Worm (Caenorhabditis elegans) whole organism, late embryonic: ENCODE measurements around the gene sra-11.

ENCODE experiments used
- C08G9.2 ChIP-seq: sonication (generic microtip); optimal IDR thresholded peaks from 2 replicates; lab custom pipeline; 2016; ENCODE audit warnings: mild to moderate bottlenecking, missing genetic modification characterization, moderate library complexity, missing compliant biosample characterization
- C38D4.7 ChIP-seq: fragments of 200-800 bp; sonication (Bioruptor generic); optimal IDR thresholded peaks from 2 replicates; lab custom pipeline; 2018; ENCODE audit warnings: mild to moderate bottlenecking, missing genetic modification characterization, moderate library complexity, missing compliant biosample characterization
- F13H6.1 ChIP-seq: sonication (generic microtip); optimal IDR thresholded peaks from 2 replicates; lab custom pipeline; 2016; ENCODE audit warnings: missing genetic modification characterization, missing compliant biosample characterization
- K02D7.2 ChIP-seq: sonication (generic microtip); optimal IDR thresholded peaks from 2 replicates; lab custom pipeline; 2017; ENCODE audit warnings: mild to moderate bottlenecking, missing genetic modification characterization, missing compliant biosample characterization
- K09A11.1 ChIP-seq: sonication (generic microtip); optimal IDR thresholded peaks from 2 replicates; lab custom pipeline; 2017; ENCODE audit warnings: antibody characterized with exemption, mild to moderate bottlenecking, missing genetic modification characterization, missing compliant biosample characterization; ENCODE audit not compliant: insufficient read depth
- ceh-14 ChIP-seq: sonication (generic microtip); optimal IDR thresholded peaks from 2 replicates; lab custom pipeline; 2016; ENCODE audit warnings: missing genotype, missing genetic modification characterization, missing compliant biosample characterization
- ceh-18 ChIP-seq: sonication (generic microtip); optimal IDR thresholded peaks from 2 replicates; lab custom pipeline; 2016; ENCODE audit warnings: missing genetic modification characterization, missing compliant biosample characterization
- ceh-22 ChIP-seq: sonication (generic microtip); optimal IDR thresholded peaks from 2 replicates; lab custom pipeline; 2017; ENCODE audit warnings: missing biosample characterization, missing genetic modification characterization
- ceh-24 ChIP-seq: sonication (generic microtip); optimal IDR thresholded peaks from 2 replicates; lab custom pipeline; 2016; ENCODE audit warnings: mild to moderate bottlenecking, missing genetic modification characterization, missing compliant biosample characterization
- ceh-30 ChIP-seq: fragments of 150-350 bp; optimal IDR thresholded peaks from 2 replicates; lab custom pipeline; 2014; ENCODE audit warnings: missing biosample characterization, missing genetic modification characterization
- ceh-34 ChIP-seq: sonication (generic microtip); optimal IDR thresholded peaks from 2 replicates; lab custom pipeline; 2016; ENCODE audit warnings: mild to moderate bottlenecking, missing genetic modification characterization, missing compliant biosample characterization
- ceh-48 ChIP-seq: sonication (generic microtip); optimal IDR thresholded peaks from 2 replicates; lab custom pipeline; 2016; ENCODE audit warnings: missing genetic modification characterization, inconsistent platforms, missing compliant biosample characterization
- ceh-9 ChIP-seq: sonication (generic microtip); optimal IDR thresholded peaks from 2 replicates; lab custom pipeline; 2016; ENCODE audit warnings: mild to moderate bottlenecking, missing genetic modification characterization, inconsistent platforms, missing compliant biosample characterization
- dmd-4 ChIP-seq: sonication (generic microtip); optimal IDR thresholded peaks from 2 replicates; lab custom pipeline; 2016; ENCODE audit warnings: borderline replicate concordance, missing genetic modification characterization, missing compliant biosample characterization
- elt-4 ChIP-seq: sonication (generic microtip); optimal IDR thresholded peaks from 2 replicates; lab custom pipeline; 2016; ENCODE audit warnings: missing genetic modification characterization, missing compliant biosample characterization
- eyg-1 ChIP-seq: sonication (generic microtip); optimal IDR thresholded peaks from 2 replicates; lab custom pipeline; 2016; ENCODE audit warnings: missing genotype, missing genetic modification characterization, missing compliant biosample characterization
- fkh-10 ChIP-seq: fragments of 150-350 bp; optimal IDR thresholded peaks from 2 replicates; lab custom pipeline; 2014; ENCODE audit warnings: missing biosample characterization, missing genetic modification reagents, missing genetic modification characterization
- fkh-6 ChIP-seq: sonication (generic microtip); optimal IDR thresholded peaks from 2 replicates; lab custom pipeline; 2016; ENCODE audit warnings: missing genetic modification characterization, missing compliant biosample characterization
- gmeb-2 ChIP-seq: sonication (generic microtip); optimal IDR thresholded peaks from 2 replicates; lab custom pipeline; 2016; ENCODE audit warnings: missing genetic modification characterization, inconsistent platforms, missing compliant biosample characterization
- hlh-8 ChIP-seq: sonication (generic microtip); optimal IDR thresholded peaks from 2 replicates; lab custom pipeline; 2016; ENCODE audit warnings: missing genotype, missing genetic modification characterization, missing compliant biosample characterization
- mec-3 ChIP-seq: sonication (generic microtip); optimal IDR thresholded peaks from 2 replicates; lab custom pipeline; 2016; ENCODE audit warnings: borderline replicate concordance, missing genetic modification characterization, missing compliant biosample characterization
- npax-4 ChIP-seq: sonication (generic microtip); optimal IDR thresholded peaks from 2 replicates; lab custom pipeline; 2016; ENCODE audit warnings: missing genetic modification characterization, missing compliant biosample characterization
- odd-2 ChIP-seq: sonication (generic microtip); optimal IDR thresholded peaks from 2 replicates; lab custom pipeline; 2017; ENCODE audit warnings: antibody characterized with exemption, mild to moderate bottlenecking, missing genetic modification characterization, missing compliant biosample characterization
- pag-3 ChIP-seq: sonication (generic microtip); optimal IDR thresholded peaks from 2 replicates; lab custom pipeline; 2016; ENCODE audit warnings: missing compliant biosample characterization, missing genetic modification characterization, borderline replicate concordance
- pat-9 ChIP-seq: fragments of 200-800 bp; sonication (Bioruptor generic); optimal IDR thresholded peaks from 2 replicates; lab custom pipeline; 2018; ENCODE audit warnings: mild to moderate bottlenecking, missing genetic modification characterization, moderate library complexity, missing compliant biosample characterization
- pax-1 ChIP-seq: fragments of 150-350 bp; optimal IDR thresholded peaks from 2 replicates; lab custom pipeline; 2014; ENCODE audit warnings: missing biosample characterization, missing genetic modification characterization
- pros-1 ChIP-seq: fragments of 150-350 bp; optimal IDR thresholded peaks from 2 replicates; lab custom pipeline; 2014; ENCODE audit warnings: missing biosample characterization, missing genetic modification reagents, missing genetic modification characterization
- rnt-1 ChIP-seq: sonication (generic microtip); optimal IDR thresholded peaks from 2 replicates; lab custom pipeline; 2016; ENCODE audit warnings: missing genetic modification characterization, missing compliant biosample characterization
- sdc-2 ChIP-seq: sonication (generic microtip); optimal IDR thresholded peaks from 2 replicates; lab custom pipeline; 2016; ENCODE audit warnings: missing genotype, missing genetic modification characterization, missing compliant biosample characterization
- sox-2 ChIP-seq: fragments of 200-800 bp; sonication (Bioruptor generic); IDR thresholded peaks from 2 replicates; pipeline ENCODE4 v1.3.6; 2022; ENCODE audit warnings: missing genetic modification reagents, missing genetic modification characterization, missing compliant biosample characterization
- sox-4 ChIP-seq: sonication (generic microtip); optimal IDR thresholded peaks from 2 replicates; lab custom pipeline; 2017; ENCODE audit warnings: mild to moderate bottlenecking, missing genetic modification characterization, inconsistent platforms, missing compliant biosample characterization
- tbx-2 ChIP-seq: sonication (generic microtip); optimal IDR thresholded peaks from 2 replicates; lab custom pipeline; 2016; ENCODE audit warnings: missing genetic modification characterization, missing compliant biosample characterization
- ttx-3 ChIP-seq: sonication (generic microtip); optimal IDR thresholded peaks from 2 replicates; lab custom pipeline; 2016; ENCODE audit warnings: missing genetic modification reagents, missing genetic modification characterization, missing compliant biosample characterization
- unc-3 ChIP-seq, 2 experiments: fragments of 200-800 bp in 1 of 2; sonication (Bioruptor generic) in 1 of 2; sonication (generic microtip) in 1 of 2; conservative IDR thresholded peaks in 1 of 2; optimal IDR thresholded peaks in 1 of 2; 2 replicates each; pipeline versions ENCODE4 v1.3.6 to Lab custom; 2016 to 2022; ENCODE audit warnings: missing compliant biosample characterization in 2 of 2, missing genetic modification characterization in 2 of 2, missing genetic modification reagents in 1 of 2
- unc-42 ChIP-seq: sonication (generic microtip); optimal IDR thresholded peaks from 2 replicates; lab custom pipeline; 2016; ENCODE audit warnings: missing genotype, missing genetic modification characterization, missing compliant biosample characterization
- unc-55 ChIP-seq: sonication (generic microtip); optimal IDR thresholded peaks from 2 replicates; lab custom pipeline; 2017; ENCODE audit warnings: missing biosample characterization, missing genetic modification reagents, missing genetic modification characterization

The sra-11 gene

DNA sequence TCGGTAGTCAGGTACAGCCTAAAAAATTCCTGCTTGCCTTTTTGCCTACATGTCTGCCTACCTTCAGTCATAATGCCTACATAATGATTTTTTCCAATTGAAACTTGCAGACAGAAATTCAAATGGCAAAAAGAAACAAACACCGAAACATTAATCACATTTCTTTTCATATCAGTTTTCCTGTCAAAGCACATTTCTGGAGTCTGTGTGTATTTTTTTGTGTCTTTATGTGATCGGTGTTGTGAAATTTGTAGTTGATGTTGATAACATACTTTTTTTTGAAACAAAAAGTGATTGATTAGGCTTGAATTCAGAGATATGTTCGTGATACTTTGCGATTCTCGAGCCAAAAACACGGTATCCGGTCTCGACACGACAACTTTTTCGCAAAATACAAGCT is 39.3 kb upstream of the sra-11 start:
- TF ChIP-seq hlh-8 (tag; lab: Kevin White, UChicago): no peak
- TF ChIP-seq ceh-24: no peak
- TF ChIP-seq fkh-6: no peak
- TF ChIP-seq elt-4 (tag; lab: Kevin White, UChicago): no peak
- no peak for TF ChIP-seq gmeb-2 (tag; lab: Kevin White, UChicago)
- no peak for TF ChIP-seq ceh-48 (tag; lab: Kevin White, UChicago)
- TF ChIP-seq K09A11.1: no peak
- TF ChIP-seq K02D7.2 (tag; lab: Kevin White, UChicago): no peak
- TF ChIP-seq pag-3: no peak
- TF ChIP-seq ttx-3: no peak
- TF ChIP-seq sdc-2 (tag; lab: Kevin White, UChicago): no peak
- no peak for TF ChIP-seq dmd-4 (tag; lab: Kevin White, UChicago)
- TF ChIP-seq odd-2 (tag; lab: Kevin White, UChicago): no peak
- no peak for TF ChIP-seq C08G9.2 (tag; lab: Kevin White, UChicago)
- TF ChIP-seq ceh-22: no peak
- TF ChIP-seq pax-1: no peak
- no peak for TF ChIP-seq npax-4 (tag; lab: Kevin White, UChicago)
- TF ChIP-seq mec-3: no peak

DNA sequence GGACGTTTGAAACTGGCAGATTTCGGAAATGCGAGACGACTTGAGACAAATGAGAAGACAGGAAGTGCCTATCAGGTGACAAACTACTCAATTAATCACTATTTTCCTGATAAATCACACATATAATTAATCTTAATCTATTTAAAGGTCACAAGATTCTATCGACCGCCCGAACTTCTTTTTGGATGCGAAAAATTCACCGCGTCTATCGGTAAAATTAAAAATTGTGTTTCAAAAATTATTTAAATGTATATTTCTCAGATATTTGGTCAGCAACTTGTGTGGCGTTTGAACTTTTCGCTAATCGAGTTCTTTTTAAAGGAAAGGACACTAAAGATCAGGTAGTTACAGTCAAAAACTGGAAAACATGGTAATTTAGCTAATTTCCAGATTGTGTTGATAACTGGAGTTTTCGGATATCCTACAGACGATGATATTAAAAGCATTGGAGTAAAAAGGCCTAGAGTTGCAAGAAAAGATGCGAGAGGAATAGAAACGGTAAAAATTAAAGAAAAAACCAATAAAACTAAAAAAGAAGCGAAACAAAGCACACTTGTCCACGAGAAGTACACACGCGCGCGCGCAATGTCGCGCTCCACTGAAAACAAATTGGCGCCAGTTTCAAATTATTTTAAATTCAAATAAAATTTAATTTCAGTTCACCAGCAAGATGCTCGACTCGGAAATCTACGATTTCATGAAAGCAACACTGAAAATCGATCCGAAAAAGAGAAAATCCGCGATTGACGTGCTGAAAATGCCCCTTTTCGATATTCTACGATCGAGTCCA is 38.3 kb upstream of the sra-11 start:
- TF ChIP-seq pax-1 (peak; percentile 19), sox-4 (no peak)

DNA sequence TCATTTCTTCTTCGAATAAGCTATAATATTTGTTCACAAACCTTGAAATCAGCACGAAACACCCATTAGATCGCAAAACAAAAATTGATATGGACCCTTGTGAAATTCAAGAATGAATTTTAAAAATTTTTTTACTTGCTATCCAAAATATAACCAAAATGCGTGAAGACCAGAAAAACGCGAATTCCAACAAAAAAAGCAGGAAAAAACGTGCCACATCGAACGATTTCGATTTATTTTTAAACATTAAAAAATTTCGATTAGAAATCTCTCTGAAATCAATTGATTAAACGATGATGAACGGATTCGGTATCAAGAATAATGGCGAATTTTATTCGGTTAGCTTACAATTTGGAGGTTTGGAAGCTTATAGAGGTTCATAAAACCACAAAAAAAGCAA is 37.2 kb upstream of the sra-11 start, which contains the start of the genes tceb-3 and gskl-1:
Gene tceb-3 (minus strand): TSS at position 101 of the 400 bp plus-strand sequence.
Gene gskl-1 (plus strand): TSS at position 243 of the 400 bp plus-strand sequence.
- no peak for TF ChIP-seq ceh-9 (tag; lab: Kevin White, UChicago)
- TF ChIP-seq unc-3 (GFP tag; conservative IDR thresholded peaks at IDR 0.05; lab: Robert Waterston, UW): no peak
- TF ChIP-seq unc-3 (tag; optimal IDR thresholded peaks at IDR 0.05; lab: Kevin White, UChicago): no peak
- no peak for TF ChIP-seq ceh-18 (tag; lab: Kevin White, UChicago)
- TF ChIP-seq sox-2 (GFP tag; lab: Robert Waterston, UW): no peak
- TF ChIP-seq C38D4.7 (GFP tag; lab: Kevin White, UChicago): no peak
- TF ChIP-seq rnt-1 (tag; lab: Kevin White, UChicago): no peak
- TF ChIP-seq C08G9.2 (tag; lab: Kevin White, UChicago): no peak
- no peak for TF ChIP-seq fkh-10
- TF ChIP-seq unc-42 (tag; lab: Kevin White, UChicago): no peak
- no peak for TF ChIP-seq pat-9 (tag; lab: Kevin White, UChicago)
- no peak for TF ChIP-seq tbx-2
- TF ChIP-seq pag-3: no peak

DNA sequence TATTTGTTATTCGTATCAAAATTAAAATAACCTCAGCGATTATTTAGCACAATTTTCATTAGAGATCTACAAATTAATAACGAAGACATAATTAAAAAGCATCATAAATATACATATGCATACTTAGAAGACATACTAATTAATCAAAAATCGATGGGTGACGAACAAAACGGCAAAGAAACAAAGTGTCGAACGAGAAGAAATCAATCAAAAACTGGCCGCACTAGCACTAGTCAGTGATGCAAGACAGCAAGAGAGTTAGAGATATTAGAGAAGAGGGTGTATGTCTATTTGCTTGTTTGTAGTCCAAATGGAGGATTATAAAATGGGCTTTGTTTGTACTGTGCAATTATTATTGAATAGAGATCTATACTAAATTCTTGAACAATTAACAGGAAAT is 36.7 kb upstream of the sra-11 start:
- TF ChIP-seq ceh-14 (tag; lab: Kevin White, UChicago): no peak
- TF ChIP-seq ceh-48 (tag; lab: Kevin White, UChicago): peak; percentile 35
- TF ChIP-seq unc-42 (tag; lab: Kevin White, UChicago): peak; percentile 2
- TF ChIP-seq tbx-2: peak; percentile 2
- TF ChIP-seq ceh-30 (tag; lab: Kevin White, UChicago): no peak
- TF ChIP-seq ceh-34 (tag; lab: Kevin White, UChicago): no peak
- TF ChIP-seq eyg-1 (tag; lab: Kevin White, UChicago): no peak
- peak; percentile 78 for TF ChIP-seq unc-55
- TF ChIP-seq ceh-24: no peak
- no peak for TF ChIP-seq F13H6.1 (tag; lab: Kevin White, UChicago)
- TF ChIP-seq pros-1 (tag; lab: Kevin White, UChicago): no peak
